Fruit fly (Drosophila melanogaster): ENCODE results near the gene CrebA.
A peak's percentile ranks its signal among the peaks of the same experiment; 100 is the strongest.

CrebA gene

dm6 chr3L:15508233-15508632, 27.0 kb upstream of the CrebA start, which contains the start of gene CG7841 (continued):
- peak; percentile 97 for TF ChIP-seq CG17385 (GFP tag; optimal IDR thresholded peaks at IDR 0.05)
- TF ChIP-seq CG14667 (GFP tag; IDR thresholded peaks at IDR 0.05) = no peak; the same call in 1 of the 2 replicates
- TF ChIP-seq knrl (GFP tag; IDR thresholded peaks at IDR 0.05; ENCODE audit: partially characterized antibody) = no peak
- peak; percentile 94 for TF ChIP-seq MBD-R2 (GFP tag; IDR thresholded peaks at IDR 0.05)
- TF ChIP-seq CG32767 (GFP tag; IDR thresholded peaks at IDR 0.05) = peak; percentile 96
- TF ChIP-seq Dek (tag; optimal IDR thresholded peaks at IDR 0.05) = peak; percentile 97
- TF ChIP-seq Bgb (GFP tag; IDR thresholded peaks at IDR 0.05; ENCODE audit: partially characterized antibody) = no peak
- TF ChIP-seq rib (GFP tag; IDR thresholded peaks at IDR 0.05) = peak; percentile 95
- TF ChIP-seq danr (GFP tag; IDR thresholded peaks at IDR 0.05) = peak; percentile 89
- TF ChIP-seq CG12104 (GFP tag; optimal IDR thresholded peaks at IDR 0.05) = peak; percentile 97
- TF ChIP-seq CG8388 (GFP tag; optimal IDR thresholded peaks at IDR 0.05) = peak; percentile 98
- TF ChIP-seq lab (GFP tag; optimal IDR thresholded peaks at IDR 0.05) = peak; percentile 99

DNA sequence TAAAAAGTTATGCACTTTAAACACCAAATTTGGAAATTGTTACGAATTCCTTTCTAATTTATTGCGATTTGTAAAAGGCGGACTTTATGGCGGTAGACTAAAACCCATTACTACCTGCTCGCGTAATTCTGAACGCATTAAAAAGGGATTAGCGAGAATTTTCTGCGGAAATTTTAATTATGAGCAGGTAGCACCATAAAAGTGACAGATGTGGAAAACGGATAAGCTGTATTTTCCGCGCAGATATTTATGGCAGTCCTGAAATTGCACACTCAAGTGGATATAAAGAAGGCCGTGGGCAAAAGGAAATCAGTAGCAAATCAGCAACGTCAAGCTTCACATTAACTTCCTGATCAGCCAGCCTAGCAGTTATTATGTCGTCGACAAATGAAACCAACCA, 26.4 kb upstream of the CrebA start, which contains the start of gene Z600:
Gene Z600 (plus strand): TSS at position 312 of the 400 bp plus-strand sequence.
- TF ChIP-seq zen (tag; optimal IDR thresholded peaks at IDR 0.05) (peak; percentile 100), CG6791 (GFP tag; IDR thresholded peaks at IDR 0.05; ENCODE audit: partially characterized antibody) (no peak), tna (GFP tag; IDR thresholded peaks at IDR 0.05; ENCODE audit: partially characterized antibody) (0 out of 2 replicates have a peak, but pooled peaks have one; percentile 14), Bgb (GFP tag; IDR thresholded peaks at IDR 0.05; ENCODE audit: partially characterized antibody) (no peak), gcm2 (GFP tag; optimal IDR thresholded peaks at IDR 0.05) (no peak), mld (GFP tag; IDR thresholded peaks at IDR 0.05; ENCODE audit: partially characterized antibody) (0 out of 3 replicates have a peak, but pooled peaks have one; percentile 16), inv (GFP tag; IDR thresholded peaks at IDR 0.05; ENCODE audit: partially characterized antibody) (peak; percentile 21; the same call in 1 of the 2 replicates), CG7271 (tag; optimal IDR thresholded peaks at IDR 0.05) (peak; percentile 76), cad (GFP tag; optimal IDR thresholded peaks at IDR 0.05) (peak; percentile 95)

dm6 chr3L:15509398-15509797, 25.8 kb upstream of the CrebA start, which contains the start of the genes gdl and gdl-ORF39:
TSS of gene gdl (plus strand) at chr3L:15509445.
TSS of gene gdl-ORF39 (plus strand) at chr3L:15509445.
- TF ChIP-seq Med (GFP tag) = peak; percentile 61
- peak; percentile 38 for TF ChIP-seq CG15479 (GFP tag; optimal IDR thresholded peaks at IDR 0.05)
- TF ChIP-seq CG2712 (tag; optimal IDR thresholded peaks at IDR 0.05) = peak; percentile 6
- no peak for TF ChIP-seq HHEX (GFP tag; optimal IDR thresholded peaks at IDR 0.05)
- TF ChIP-seq Bgb (GFP tag; IDR thresholded peaks at IDR 0.05; ENCODE audit: partially characterized antibody) = peak; percentile 46; the same call in 1 of the 2 replicates
- peak; percentile 46; the same call in 2 of the 3 replicates for TF ChIP-seq Opbp (GFP tag; IDR thresholded peaks at IDR 0.05; ENCODE audit: partially characterized antibody)
- TF ChIP-seq sens (GFP tag) = peak; percentile 58
- TF ChIP-seq CG11247 (GFP tag; IDR thresholded peaks at IDR 0.05) = no peak
- TF ChIP-seq nmo (GFP tag; optimal IDR thresholded peaks at IDR 0.05) = peak; percentile 13
- peak; percentile 32; the same call in 1 of the 2 replicates for TF ChIP-seq unc-4 (GFP tag; IDR thresholded peaks at IDR 0.05; ENCODE audit: partially characterized antibody)
- TF ChIP-seq CG2199 (GFP tag; IDR thresholded peaks at IDR 0.05) = 0 out of 3 replicates have a peak, but pooled peaks have one; percentile 23
- TF ChIP-seq CG34224 (GFP tag; IDR thresholded peaks at IDR 0.05; ENCODE audit: partially characterized antibody) = peak; percentile 44; the same call in 2 of the 3 replicates
- no peak for TF ChIP-seq Sin3A (optimal IDR thresholded peaks at IDR 0.05)
- 0 out of 3 replicates have a peak, but pooled peaks have one; percentile 20 for TF ChIP-seq CG16813 (GFP tag; IDR thresholded peaks at IDR 0.05; ENCODE audit: partially characterized antibody)
- TF ChIP-seq Lpt (GFP tag; optimal IDR thresholded peaks at IDR 0.05) = no peak
- TF ChIP-seq CG2116 (GFP tag; optimal IDR thresholded peaks at IDR 0.05) = peak; percentile 50
- peak; percentile 83 to 98 for TF ChIP-seq crp (GFP tag; optimal IDR thresholded peaks at IDR 0.05)
- TF ChIP-seq Dip2 (GFP tag; IDR thresholded peaks at IDR 0.05) = no peak
- TF ChIP-seq Dref (GFP tag; IDR thresholded peaks at IDR 0.05) = peak; percentile 64
- peak; percentile 65 for TF ChIP-seq CG15514 (GFP tag; optimal IDR thresholded peaks at IDR 0.05)
- peak; percentile 22 for TF ChIP-seq CG17186 (GFP tag; optimal IDR thresholded peaks at IDR 0.05)
- peak in 1 of 2 experiments; percentile 63 for TF ChIP-seq Pdp1 (GFP tag; optimal IDR thresholded peaks at IDR 0.05)
- peak; percentile 86 for TF ChIP-seq pzg (GFP tag; optimal IDR thresholded peaks at IDR 0.05)
- TF ChIP-seq bbx (GFP tag; IDR thresholded peaks at IDR 0.05; ENCODE audit: partially characterized antibody) = peak; percentile 43; the same call in 1 of the 2 replicates
- TF ChIP-seq Neu2 (GFP tag; optimal IDR thresholded peaks at IDR 0.05; ENCODE audit: borderline replicate concordance) = no peak
- peak; percentile 6 for TF ChIP-seq CG15601 (tag; optimal IDR thresholded peaks at IDR 0.05)

Data from whole organism, embryonic.